Worm (Caenorhabditis elegans) whole organism, midembryonic: ENCODE measurements around the gene grl-19.
A peak's percentile ranks its signal among the peaks of the same experiment; 100 is the strongest.

Experiments used
- T22C8.4 ChIP-seq: fragments of 200-800 bp; sonication (Bioruptor generic); IDR thresholded peaks from 2 replicates; pipeline ENCODE4 v1.3.6; 2022; ENCODE audit warnings: missing genetic modification characterization, missing compliant biosample characterization
- cog-1 ChIP-seq: sonication (generic microtip); optimal IDR thresholded peaks from 2 replicates; lab custom pipeline; 2016; ENCODE audit warnings: missing genetic modification characterization, missing compliant biosample characterization
- flt-1 ChIP-seq: fragments of 200-800 bp; sonication (Bioruptor generic); IDR thresholded peaks from 2 replicates; pipeline ENCODE4 v1.3.6; 2022; ENCODE audit warnings: missing genetic modification characterization, missing compliant biosample characterization
- klf-2 ChIP-seq: fragments of 200-800 bp; sonication (Bioruptor generic); conservative IDR thresholded peaks from 2 replicates; pipeline ENCODE4 v1.3.6; 2022; ENCODE audit warnings: missing genetic modification reagents, missing genetic modification characterization, missing compliant biosample characterization
- med-1 ChIP-seq: sonication (generic microtip); optimal IDR thresholded peaks from 2 replicates; lab custom pipeline; 2017; ENCODE audit warnings: missing genetic modification characterization, mild to moderate bottlenecking, missing compliant biosample characterization, antibody characterized with exemption, missing genetic modification reagents; ENCODE audit not compliant: insufficient read depth
- ref-1 ChIP-seq: fragments of 200-800 bp; sonication (Bioruptor generic); conservative IDR thresholded peaks from 2 replicates; pipeline ENCODE4 v1.3.6; 2022; ENCODE audit warnings: missing genetic modification reagents, missing genetic modification characterization, missing compliant biosample characterization
- tab-1 ChIP-seq: fragments of 200-800 bp; sonication (Bioruptor generic); IDR thresholded peaks from 2 replicates; pipeline ENCODE4 v1.3.6; 2022; ENCODE audit warnings: missing genetic modification characterization, missing compliant biosample characterization
- ztf-23 ChIP-seq: fragments of 200-800 bp; sonication (Bioruptor generic); IDR thresholded peaks from 2 replicates; pipeline ENCODE4 v1.3.6; 2022; ENCODE audit warnings: missing genetic modification reagents, missing genetic modification characterization, missing compliant biosample characterization
- ztf-29 ChIP-seq: fragments of 200-800 bp; sonication (Bioruptor generic); IDR thresholded peaks from 2 replicates; pipeline ENCODE4 v1.3.6; 2022; ENCODE audit warnings: missing genetic modification reagents, missing genetic modification characterization, missing compliant biosample characterization

The grl-19 gene

ce11 chrIV:244278-244677 is 8.1 kb downstream of the grl-19 start:
- no peak for TF ChIP-seq klf-2

DNA sequence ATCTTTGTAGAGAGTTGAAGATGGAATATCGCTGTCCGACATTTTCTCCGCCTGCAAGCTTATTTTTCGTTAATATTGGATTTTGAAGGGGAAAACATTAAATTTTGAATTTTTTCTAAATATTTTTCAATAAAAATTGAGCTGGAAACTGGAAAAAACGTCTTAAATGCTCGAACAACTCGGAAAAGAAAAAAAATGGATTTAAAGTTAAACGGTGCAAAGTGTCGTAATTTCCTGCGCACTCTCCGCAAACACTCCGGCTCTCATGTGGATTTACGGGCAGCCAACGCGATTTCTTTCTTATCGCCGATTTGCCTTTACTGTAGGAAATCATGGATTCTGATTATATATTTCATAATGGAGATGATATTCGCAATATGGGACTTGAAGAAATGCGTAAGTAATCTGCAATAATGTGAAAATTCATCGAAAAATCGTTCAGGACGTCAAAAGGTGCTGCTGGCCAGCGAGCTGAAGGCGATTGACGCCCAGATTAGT is 12.0 kb downstream of the grl-19 start, which contains the start of the genes fnta-1 and cogc-8:
fnta-1 (minus strand) TSS at position 51 of the 498 bp plus-strand sequence.
cogc-8 (plus strand) TSS at position 195 of the 498 bp plus-strand sequence.
- no peak for TF ChIP-seq ztf-29
- no peak for TF ChIP-seq flt-1
- no peak for TF ChIP-seq cog-1
- no peak for TF ChIP-seq T22C8.4
- TF ChIP-seq med-1 (GFP tag; lab: Kevin White, UChicago), result no peak
- TF ChIP-seq ref-1, result no peak
- TF ChIP-seq tab-1 (GFP tag; lab: Robert Waterston, UW), result no peak
- TF ChIP-seq klf-2, result no peak
- TF ChIP-seq ztf-23 (GFP tag; lab: Robert Waterston, UW), result no peak

ce11 chrIV:237350-237749 is 15.0 kb downstream of the grl-19 start, which contains the start of gene ints-13:
Gene ints-13 (minus strand): TSS chrIV:237450.
- TF ChIP-seq ref-1 (no peak), T22C8.4 (no peak), cog-1 (no peak)

DNA sequence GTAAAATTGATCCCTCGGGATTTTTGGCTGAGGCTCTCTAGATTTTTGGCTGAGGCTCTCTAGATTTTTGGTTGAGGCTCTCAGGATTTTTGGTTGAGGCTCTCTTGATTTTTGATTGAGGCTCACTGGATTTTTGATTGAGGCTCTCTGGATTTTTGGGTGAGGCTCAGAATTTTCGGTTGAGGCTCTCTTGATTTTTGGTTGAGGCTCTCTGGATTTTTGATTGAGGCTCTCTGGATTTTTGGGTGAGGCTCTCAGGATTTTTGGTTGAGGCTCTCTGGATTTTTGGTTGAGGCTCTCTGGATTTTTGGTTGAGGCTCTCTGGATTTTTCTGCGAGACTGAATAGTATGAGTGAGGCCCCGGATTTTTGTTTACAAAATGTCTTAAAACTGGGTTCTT is 16.2 kb downstream of the grl-19 start:
- no peak for TF ChIP-seq tab-1 (GFP tag; lab: Robert Waterston, UW)

DNA sequence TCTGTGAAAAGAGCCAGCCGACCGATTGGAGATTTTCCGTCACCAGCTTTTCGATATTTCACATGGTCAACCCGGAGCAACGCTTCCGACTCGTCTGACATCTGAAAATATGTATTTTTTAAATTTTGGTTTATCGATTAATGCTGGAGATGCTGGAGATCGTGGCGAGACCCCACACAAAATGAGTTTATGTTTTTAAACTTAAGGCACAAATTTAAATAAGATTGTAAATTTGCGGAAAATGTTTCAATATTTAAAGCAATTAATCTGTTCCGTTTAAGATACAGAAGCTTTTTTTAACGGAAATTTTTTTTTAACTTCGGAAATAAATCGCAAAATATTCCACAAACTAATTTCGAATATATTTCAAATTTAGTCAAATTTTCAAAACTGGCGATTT is 20.7 kb downstream of the grl-19 start, which contains the start of gene gtf-2H1:
gtf-2H1 (minus strand) TSS at position 101 of the 400 bp plus-strand sequence.
- no peak for TF ChIP-seq flt-1
- TF ChIP-seq ref-1, result no peak
- TF ChIP-seq ztf-23 (GFP tag; lab: Robert Waterston, UW), result no peak
- TF ChIP-seq cog-1, result no peak
- TF ChIP-seq tab-1 (GFP tag; lab: Robert Waterston, UW), result no peak
- no peak for TF ChIP-seq med-1 (GFP tag; lab: Kevin White, UChicago)
- no peak for TF ChIP-seq ztf-29
- TF ChIP-seq klf-2, result no peak
- TF ChIP-seq T22C8.4, result no peak

DNA sequence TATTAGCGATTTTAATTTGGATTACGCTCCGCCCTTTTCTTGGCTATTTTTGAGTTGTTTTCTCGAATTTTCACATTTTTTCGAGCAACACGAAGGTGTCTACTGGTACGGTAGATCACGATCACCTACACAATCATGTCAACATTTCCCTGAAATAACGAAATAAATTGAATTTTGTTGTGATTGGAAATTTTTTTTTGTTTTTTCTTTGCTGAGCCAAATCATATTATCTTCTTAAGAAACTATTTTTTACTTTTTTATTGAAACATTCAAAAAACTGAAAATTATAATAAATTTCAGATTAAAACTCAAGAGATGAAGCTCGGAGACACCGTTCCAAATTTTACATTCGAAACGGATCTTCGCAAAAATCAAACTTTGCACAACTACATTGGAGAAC is 34.1 kb downstream of the grl-19 start, which contains the start of gene prdx-6:
prdx-6 (plus strand) TSS at position 301 of the 400 bp plus-strand sequence.
- TF ChIP-seq flt-1, result no peak
- TF ChIP-seq klf-2, result no peak
- no peak for TF ChIP-seq ref-1
- TF ChIP-seq med-1 (GFP tag; lab: Kevin White, UChicago), result no peak
- TF ChIP-seq cog-1, result no peak
- no peak for TF ChIP-seq ztf-29
- no peak for TF ChIP-seq tab-1 (GFP tag; lab: Robert Waterston, UW)
- TF ChIP-seq T22C8.4, result no peak
- no peak for TF ChIP-seq ztf-23 (GFP tag; lab: Robert Waterston, UW)

DNA sequence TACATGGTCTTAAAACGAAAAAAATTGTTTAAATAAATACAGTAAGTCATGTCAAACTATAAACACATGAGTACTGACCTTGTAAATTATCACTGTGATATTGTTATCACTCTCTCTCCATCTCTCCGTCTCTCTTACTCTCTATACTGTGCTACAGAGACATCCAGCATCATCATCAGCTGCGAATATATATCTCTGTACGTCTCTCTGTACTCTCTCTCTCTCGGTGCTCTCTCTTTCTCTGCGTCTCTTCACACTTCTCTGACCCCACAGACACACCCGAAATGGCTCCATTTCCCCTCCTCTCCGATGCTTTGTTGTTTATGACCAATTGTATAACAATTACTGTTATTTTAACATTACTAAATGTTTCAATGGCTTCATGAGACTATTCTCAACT is 41.8 kb downstream of the grl-19 start:
- TF ChIP-seq cog-1 (peak; percentile 27), flt-1 (no peak)

- TF ChIP-seq ztf-23 (GFP tag; lab: Robert Waterston, UW) (no peak), ref-1 (no peak), flt-1 (no peak), ztf-29 (no peak), cog-1 (no peak), med-1 (GFP tag; lab: Kevin White, UChicago) (no peak), T22C8.4 (no peak), tab-1 (GFP tag; lab: Robert Waterston, UW) (no peak), klf-2 (no peak)
Measured at ce11 chrIV:207885-208284, 44.5 kb downstream of the grl-19 start, which contains the start of gene Y38C1AA.1. Gene Y38C1AA.1 (plus strand): TSS chrIV:208185.

- no peak for TF ChIP-seq cog-1
Measured at ce11 chrIV:204998-205397, 47.4 kb downstream of the grl-19 start, which contains the start of gene coa-1. Gene coa-1 (plus strand): TSS chrIV:205298.

DNA sequence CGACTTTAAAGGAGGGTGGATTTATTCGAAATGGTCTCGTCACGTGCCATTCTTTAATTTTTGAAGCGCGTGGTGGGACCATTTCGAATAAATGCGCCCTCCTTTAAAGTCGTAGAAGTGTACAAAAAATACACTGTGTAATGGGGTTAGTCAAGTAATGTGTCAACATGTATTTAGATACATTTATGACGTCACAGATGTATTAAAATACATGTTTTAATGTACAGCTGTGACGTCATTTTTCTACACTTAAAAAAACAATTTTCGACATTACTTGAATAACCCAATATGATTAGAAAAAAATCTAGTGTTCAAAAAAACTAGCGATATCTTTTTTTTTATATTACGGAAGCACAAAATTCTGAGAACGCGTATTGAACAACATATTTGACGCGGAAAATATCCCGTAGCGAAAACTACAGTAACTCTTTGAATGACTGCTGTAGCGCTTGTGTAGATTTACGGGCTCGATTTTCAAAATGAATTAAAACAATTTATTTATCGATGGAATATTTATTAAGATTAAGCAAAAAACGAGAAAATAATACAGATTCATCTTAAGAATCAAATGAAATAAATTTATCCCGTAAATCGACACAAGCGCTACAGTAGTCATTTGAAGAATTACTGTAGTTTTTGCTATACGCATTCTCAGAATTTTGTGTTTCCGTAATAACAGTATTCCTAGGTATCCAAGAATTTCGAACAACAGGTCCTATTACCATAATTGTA is 49.3 kb downstream of the grl-19 start, which contains the start of gene gfrp-1:
gfrp-1 (plus strand) TSS at position 682 of the 732 bp plus-strand sequence.
- TF ChIP-seq tab-1 (GFP tag; lab: Robert Waterston, UW) (no peak), ztf-29 (no peak), ref-1 (no peak)
